Worm (Caenorhabditis elegans) whole organism, early embryonic: ENCODE data around the gene nhr-183.

Source experiments
- B0310.2 ChIP-seq: sonication (generic microtip); optimal IDR thresholded peaks from 2 replicates; lab custom pipeline; 2016; ENCODE audit warnings: mild to moderate bottlenecking, missing genetic modification characterization, missing compliant biosample characterization
- F13C5.2 ChIP-seq: sonication (generic microtip); optimal IDR thresholded peaks from 2 replicates; lab custom pipeline; 2017; ENCODE audit warnings: mild to moderate bottlenecking, missing genetic modification characterization, inconsistent platforms, missing compliant biosample characterization
- aly-1 ChIP-seq: sonication (generic microtip); optimal IDR thresholded peaks from 2 replicates; lab custom pipeline; 2016; ENCODE audit warnings: missing genetic modification characterization, missing compliant biosample characterization
- ama-1 ChIP-seq: fragments of 150-350 bp; optimal IDR thresholded peaks from 2 replicates; lab custom pipeline; 2014
- ceh-13 ChIP-seq: fragments of 200-800 bp; sonication (Bioruptor generic); optimal IDR thresholded peaks from 2 replicates; lab custom pipeline; 2018; ENCODE audit warnings: mild to moderate bottlenecking, missing genetic modification characterization, missing compliant biosample characterization
- ets-7 ChIP-seq: sonication (generic microtip); optimal IDR thresholded peaks from 2 replicates; lab custom pipeline; 2016; ENCODE audit warnings: missing genotype, missing genetic modification characterization, missing compliant biosample characterization
- flt-1 ChIP-seq: fragments of 200-800 bp; sonication (Bioruptor generic); IDR thresholded peaks from 2 replicates; pipeline ENCODE4 v1.3.6; 2022; ENCODE audit warnings: missing genetic modification characterization, missing compliant biosample characterization
- hmbx-1 ChIP-seq: sonication (generic microtip); optimal IDR thresholded peaks from 2 replicates; lab custom pipeline; 2016; ENCODE audit warnings: mild to moderate bottlenecking, missing genetic modification characterization, missing compliant biosample characterization
- hnd-1 ChIP-seq: sonication (generic microtip); optimal IDR thresholded peaks from 2 replicates; lab custom pipeline; 2016; ENCODE audit warnings: missing genetic modification characterization, missing compliant biosample characterization
- pes-1 ChIP-seq: fragments of 200-800 bp; sonication (Bioruptor generic); IDR thresholded peaks from 2 replicates; pipeline ENCODE4 v1.3.6; 2022; ENCODE audit warnings: missing genetic modification reagents, missing genetic modification characterization, missing compliant biosample characterization
- scrt-1 ChIP-seq: fragments of 200-800 bp; sonication (Bioruptor generic); IDR thresholded peaks from 2 replicates; pipeline ENCODE4 v1.3.6; 2022; ENCODE audit warnings: missing genetic modification characterization, missing compliant biosample characterization
- tbx-37 ChIP-seq: fragments of 200-800 bp; sonication (Bioruptor generic); conservative IDR thresholded peaks from 2 replicates; pipeline ENCODE4 v1.3.6; 2022; ENCODE audit warnings: missing genetic modification reagents, missing genetic modification characterization, missing compliant biosample characterization
- tra-4 ChIP-seq: sonication (generic microtip); optimal IDR thresholded peaks from 2 replicates; lab custom pipeline; 2017; ENCODE audit warnings: missing genetic modification characterization, missing compliant biosample characterization

ce11 chrV:2278052-2278451 lies 13.6 kb upstream of the nhr-183 start, which contains the start of gene nhr-59:
- no peak for TF ChIP-seq aly-1 (tag; lab: Kevin White, UChicago)
- TF ChIP-seq F13C5.2 (tag; lab: Kevin White, UChicago) = no peak
- TF ChIP-seq tbx-37 = no peak
- no peak for TF ChIP-seq ceh-13 (GFP tag; lab: Kevin White, UChicago)
- no peak for TF ChIP-seq ama-1 (lab: Kevin White, UChicago)
- TF ChIP-seq pes-1 (GFP tag; lab: Robert Waterston, UW) = no peak
- no peak for TF ChIP-seq ets-7
- TF ChIP-seq scrt-1 (GFP tag; lab: Robert Waterston, UW) = no peak
- no peak for TF ChIP-seq flt-1 (GFP tag; lab: Robert Waterston, UW)
- TF ChIP-seq hmbx-1 (tag; lab: Kevin White, UChicago) = no peak
- no peak for TF ChIP-seq tra-4 (tag; lab: Kevin White, UChicago)
- no peak for TF ChIP-seq B0310.2 (tag; lab: Kevin White, UChicago)
- no peak for TF ChIP-seq hnd-1 (tag; lab: Kevin White, UChicago)
